Worm (Caenorhabditis elegans) whole organism, L3 larva: ENCODE data around the gene irld-25.

Experiments used
- R02D3.7 ChIP-seq: fragments of 150-350 bp; optimal IDR thresholded peaks from 2 replicates; lab custom pipeline; 2014; ENCODE audit warnings: missing biosample characterization, missing genetic modification characterization
- ama-1 ChIP-seq: fragments of 150-350 bp; optimal IDR thresholded peaks from 2 replicates; lab custom pipeline; 2018
- ceh-9 ChIP-seq: sonication (generic microtip); optimal IDR thresholded peaks from 2 replicates; lab custom pipeline; 2018; ENCODE audit warnings: missing biosample characterization, missing genetic modification characterization
- daf-12 ChIP-seq: fragments of 150-350 bp; optimal IDR thresholded peaks from 2 replicates; lab custom pipeline; 2014; ENCODE audit warnings: missing biosample characterization, missing genetic modification reagents, missing genetic modification characterization
- egl-27 ChIP-seq: sonication (generic microtip); optimal IDR thresholded peaks from 4 replicates; lab custom pipeline; 2017; ENCODE audit warnings: missing biosample characterization, missing genetic modification reagents, missing genetic modification characterization
- elt-1 ChIP-seq: fragments of 150-350 bp; optimal IDR thresholded peaks from 2 replicates; lab custom pipeline; 2014; ENCODE audit warnings: missing biosample characterization, missing genetic modification characterization
- elt-2 ChIP-seq: sonication (generic microtip); optimal IDR thresholded peaks from 2 replicates; lab custom pipeline; 2016; ENCODE audit warnings: missing genetic modification reagents, mild to moderate bottlenecking, missing genetic modification characterization, missing compliant biosample characterization
- fkh-10 ChIP-seq: sonication (generic microtip); optimal IDR thresholded peaks from 2 replicates; lab custom pipeline; 2017; ENCODE audit warnings: missing biosample characterization, missing genetic modification reagents, missing genetic modification characterization
- hmg-11 ChIP-seq: sonication (generic microtip); optimal IDR thresholded peaks from 2 replicates; lab custom pipeline; 2016; ENCODE audit warnings: missing genetic modification characterization, missing compliant biosample characterization
- jun-1 ChIP-seq: fragments of 150-350 bp; optimal IDR thresholded peaks from 2 replicates; lab custom pipeline; 2014; ENCODE audit warnings: missing biosample characterization, missing genetic modification reagents, missing genetic modification characterization
- lin-15B ChIP-seq: fragments of 150-350 bp; optimal IDR thresholded peaks from 2 replicates; lab custom pipeline; 2014; ENCODE audit warnings: missing biosample characterization, missing genetic modification characterization
- lin-39 ChIP-seq: fragments of 150-350 bp; optimal IDR thresholded peaks from 2 replicates; lab custom pipeline; 2018; ENCODE audit warnings: missing biosample characterization, missing genetic modification reagents, missing genetic modification characterization
- mdl-1 ChIP-seq: fragments of 150-350 bp; optimal IDR thresholded peaks from 2 replicates; lab custom pipeline; 2014; ENCODE audit warnings: missing biosample characterization, missing genetic modification characterization
- nfya-1 ChIP-seq: sonication (generic microtip); optimal IDR thresholded peaks from 2 replicates; lab custom pipeline; 2017; ENCODE audit warnings: missing genetic modification characterization, mild to moderate bottlenecking, missing compliant biosample characterization, antibody characterized with exemption, moderate library complexity; ENCODE audit not compliant: insufficient read depth
- nhr-11 ChIP-seq: fragments of 150-350 bp; optimal IDR thresholded peaks from 2 replicates; lab custom pipeline; 2014; ENCODE audit warnings: missing biosample characterization, missing genetic modification characterization
- nhr-23 ChIP-seq: fragments of 150-350 bp; optimal IDR thresholded peaks from 2 replicates; lab custom pipeline; 2014; ENCODE audit warnings: missing biosample characterization, missing genetic modification reagents, missing genetic modification characterization
- nhr-25 ChIP-seq: sonication (generic microtip); optimal IDR thresholded peaks from 2 replicates; lab custom pipeline; 2017; ENCODE audit warnings: missing biosample characterization, missing genetic modification characterization
- nhr-28 ChIP-seq: fragments of 150-350 bp; optimal IDR thresholded peaks from 2 replicates; lab custom pipeline; 2014; ENCODE audit warnings: missing biosample characterization, missing genetic modification characterization
- nhr-43 ChIP-seq: sonication (generic microtip); optimal IDR thresholded peaks from 2 replicates; lab custom pipeline; 2016; ENCODE audit warnings: mild to moderate bottlenecking, missing genetic modification characterization, missing compliant biosample characterization; ENCODE audit not compliant: poor library complexity, severe bottlenecking
- nhr-67 ChIP-seq: fragments of 150-350 bp; optimal IDR thresholded peaks from 2 replicates; lab custom pipeline; 2014; ENCODE audit warnings: missing biosample characterization, missing genetic modification characterization
- nhr-76 ChIP-seq: fragments of 150-350 bp; sonication (generic microtip); optimal IDR thresholded peaks from 5 replicates; lab custom pipeline; 2014; ENCODE audit warnings: missing biosample characterization, missing genetic modification characterization
- nhr-77 ChIP-seq: fragments of 150-350 bp; optimal IDR thresholded peaks from 2 replicates; lab custom pipeline; 2014; ENCODE audit warnings: missing biosample characterization, missing genetic modification characterization
- pha-4 ChIP-seq: fragments of 150-350 bp; optimal IDR thresholded peaks from 2 replicates; lab custom pipeline; 2014; ENCODE audit warnings: missing biosample characterization, missing genetic modification reagents, missing genetic modification characterization
- pqm-1 ChIP-seq: fragments of 150-350 bp; optimal IDR thresholded peaks from 2 replicates; lab custom pipeline; 2017; ENCODE audit warnings: missing biosample characterization, missing genetic modification characterization, inconsistent platforms
- skn-1 ChIP-seq: fragments of 150-350 bp; optimal IDR thresholded peaks from 2 replicates; lab custom pipeline; 2014; ENCODE audit warnings: missing biosample characterization, missing genetic modification characterization
- snpc-4 ChIP-seq: fragments of 150-350 bp; optimal IDR thresholded peaks from 2 replicates; lab custom pipeline; 2014; ENCODE audit warnings: missing biosample characterization, missing genetic modification characterization
- unc-62 ChIP-seq: fragments of 150-350 bp; sonication (generic microtip); optimal IDR thresholded peaks from 4 replicates; lab custom pipeline; 2014; ENCODE audit warnings: missing biosample characterization, missing genetic modification reagents, missing genetic modification characterization
- zag-1 ChIP-seq: fragments of 150-350 bp; optimal IDR thresholded peaks from 2 replicates; lab custom pipeline; 2014; ENCODE audit warnings: missing biosample characterization, missing genetic modification characterization
- ztf-4 ChIP-seq: fragments of 150-350 bp; optimal IDR thresholded peaks from 2 replicates; lab custom pipeline; 2014; ENCODE audit warnings: missing biosample characterization, missing genetic modification characterization

The irld-25 gene

DNA sequence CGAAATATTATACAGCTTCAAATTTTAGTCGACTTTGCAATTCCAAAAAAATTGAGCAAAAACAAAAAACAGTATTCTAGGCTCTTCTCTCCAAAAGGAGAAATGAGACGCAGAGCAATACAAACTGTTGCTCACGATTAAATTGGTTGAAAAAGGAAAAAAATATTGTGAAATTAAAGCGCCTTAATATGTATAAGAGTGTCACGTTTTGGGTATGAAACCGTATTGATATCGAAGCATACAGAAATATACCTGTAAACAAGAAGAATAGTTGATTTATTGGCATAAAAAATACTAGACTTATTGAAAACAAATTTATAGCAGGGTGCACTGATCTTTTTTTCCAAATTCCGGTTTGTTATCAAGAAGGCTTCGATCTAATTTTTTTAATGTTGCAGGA lies 44.4 kb downstream of the irld-25 start, which contains the start of gene M01B2.13:
Gene M01B2.13, minus strand, starts transcription at position 101 of the 400 bp plus-strand sequence.
- TF ChIP-seq lin-15B (tag; lab: Kevin White, UChicago) (no peak), jun-1 (tag; lab: Kevin White, UChicago) (no peak), R02D3.7 (tag; lab: Kevin White, UChicago) (no peak), elt-1 (tag; lab: Kevin White, UChicago) (no peak), skn-1 (tag; lab: Kevin White, UChicago) (no peak), nhr-67 (tag; lab: Kevin White, UChicago) (no peak), nhr-11 (tag; lab: Kevin White, UChicago) (no peak)

- TF ChIP-seq ama-1 (lab: Kevin White, UChicago) (no peak), snpc-4 (tag; lab: Kevin White, UChicago) (no peak), elt-2 (tag; lab: Kevin White, UChicago) (no peak), daf-12 (tag; lab: Kevin White, UChicago) (no peak), nhr-77 (tag; lab: Kevin White, UChicago) (no peak), hmg-11 (tag; lab: Kevin White, UChicago) (no peak), nhr-67 (tag; lab: Kevin White, UChicago) (no peak), ceh-9 (tag; lab: Kevin White, UChicago) (no peak), fkh-10 (GFP tag; lab: Kevin White, UChicago) (no peak), nhr-43 (no peak), skn-1 (tag; lab: Kevin White, UChicago) (no peak), mdl-1 (tag; lab: Kevin White, UChicago) (no peak), nhr-23 (tag; lab: Kevin White, UChicago) (no peak), nhr-25 (tag; lab: Kevin White, UChicago) (no peak), lin-15B (tag; lab: Kevin White, UChicago) (no peak), ztf-4 (tag; lab: Kevin White, UChicago) (no peak)
Observed at ce11 chrV:15267405-15267804, 46.0 kb downstream of the irld-25 start, which contains the start of gene T10H4.13. T10H4.13 (minus strand) TSS chrV:15267505.

- no peak for TF ChIP-seq pha-4
- no peak for TF ChIP-seq zag-1 (tag; lab: Kevin White, UChicago)
- TF ChIP-seq elt-2 (tag; lab: Kevin White, UChicago), result no peak
- no peak for TF ChIP-seq nhr-28
- no peak for TF ChIP-seq lin-39
- no peak for TF ChIP-seq pqm-1
- no peak for TF ChIP-seq ama-1 (lab: Kevin White, UChicago)
- TF ChIP-seq unc-62 (GFP tag; lab: Kevin White, UChicago), result no peak
- TF ChIP-seq nhr-76, result no peak
- TF ChIP-seq egl-27 (tag; lab: Kevin White, UChicago), result no peak
- TF ChIP-seq daf-12 (tag; lab: Kevin White, UChicago), result no peak
Observed at ce11 chrV:15268302-15268701, 46.9 kb downstream of the irld-25 start, which contains the start of gene srw-22. srw-22 (plus strand) TSS chrV:15268602.

ce11 chrV:15272263-15272662 lies 50.8 kb downstream of the irld-25 start, which contains the start of gene T10H4.4:
T10H4.4 (minus strand) TSS chrV:15272363.
- TF ChIP-seq snpc-4 (tag; lab: Kevin White, UChicago) (no peak), fkh-10 (GFP tag; lab: Kevin White, UChicago) (no peak), nfya-1 (tag; lab: Kevin White, UChicago) (no peak), nhr-25 (tag; lab: Kevin White, UChicago) (no peak), nhr-23 (tag; lab: Kevin White, UChicago) (no peak), nhr-43 (no peak)
